Worm (Caenorhabditis elegans): ENCODE measurements around the gene gst-38.

gst-38 gene

DNA sequence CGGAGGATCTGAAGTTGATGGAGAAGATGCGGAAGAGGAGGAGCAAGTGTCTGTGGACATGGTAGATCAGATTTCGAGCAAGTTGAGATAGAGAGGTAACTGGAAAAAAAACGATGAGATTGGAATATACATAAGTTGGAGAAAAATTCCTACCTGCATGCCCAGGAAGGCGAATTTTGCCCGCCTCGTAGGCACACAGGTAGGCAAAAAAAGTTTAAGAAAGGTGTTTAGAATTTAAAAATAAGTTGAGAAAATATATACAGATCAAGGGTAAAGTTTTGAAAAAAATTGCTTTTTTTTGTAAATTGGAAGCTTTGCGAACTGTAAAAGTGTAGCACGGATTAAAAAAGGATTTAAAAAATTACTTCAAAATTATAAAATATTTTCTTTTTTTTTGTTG is 36.4 kb downstream of the gst-38 start, which contains the start of gene nhr-84:
Gene nhr-84 (minus strand): TSS at position 101 of the 400 bp plus-strand sequence.
- TF ChIP-seq snpc-4 (GFP tag; optimal IDR thresholded peaks at IDR 0.05) (no peak), snpc-4 (tag; optimal IDR thresholded peaks at IDR 0.05) (no peak), nfya-1 (tag; optimal IDR thresholded peaks at IDR 0.05; ENCODE audit: borderline replicate concordance, insufficient read depth) (no peak), bed-2 (GFP tag; IDR thresholded peaks at IDR 0.05) (no peak)

DNA sequence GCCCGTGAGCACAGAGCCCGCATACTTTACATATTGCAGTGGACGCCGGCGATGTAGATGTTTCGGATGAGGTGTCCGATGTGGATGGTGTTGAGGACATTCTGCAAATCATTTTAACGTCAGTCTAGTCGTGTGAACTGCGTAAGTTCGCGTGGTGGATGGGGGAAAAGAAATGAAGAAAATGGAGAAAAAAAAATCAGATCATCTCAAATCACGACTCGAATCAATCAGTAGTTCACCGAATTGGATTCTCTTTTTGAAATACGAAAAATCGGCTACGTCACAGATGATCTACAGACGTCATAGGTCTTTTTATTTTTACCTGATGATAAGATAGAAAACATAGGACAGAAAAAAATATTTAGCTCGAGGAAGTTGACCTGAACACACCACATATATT is 39.6 kb downstream of the gst-38 start, which contains the start of gene nhr-102:
Gene nhr-102 (minus strand): TSS at position 101 of the 400 bp plus-strand sequence.
- TF ChIP-seq xnd-1 (tag; optimal IDR thresholded peaks at IDR 0.05) (no peak), madf-6 (GFP tag; IDR thresholded peaks at IDR 0.05) (0 out of 2 replicates have a peak, but pooled peaks have one; percentile 28)

DNA sequence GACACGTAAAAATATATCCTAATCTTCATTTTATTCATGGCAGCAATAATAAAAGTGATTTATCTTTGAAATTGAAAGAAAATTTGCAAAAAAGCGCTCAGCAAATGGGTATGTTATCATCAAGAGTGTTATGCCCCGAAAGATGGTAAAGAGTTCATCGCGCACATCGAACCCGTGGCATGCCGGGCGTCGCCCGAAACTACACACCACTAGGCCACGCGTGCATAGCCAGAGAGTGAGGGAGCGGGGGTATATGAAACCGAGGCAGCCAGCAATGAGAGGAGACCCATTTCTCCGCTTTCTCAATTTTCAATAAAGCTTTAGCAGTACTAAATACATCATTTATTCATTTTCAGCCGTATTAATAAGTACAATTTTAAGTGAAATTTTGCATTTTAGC is 42.1 kb downstream of the gst-38 start:
- peak; percentile 98 for TF ChIP-seq F23B12.7 (tag; optimal IDR thresholded peaks at IDR 0.05; ENCODE audit: insufficient read depth)
- peak; percentile 77 for TF ChIP-seq K12H6.12 (tag; optimal IDR thresholded peaks at IDR 0.05)
- TF ChIP-seq F39B2.1 (GFP tag; IDR thresholded peaks at IDR 0.05), result no peak
- peak; percentile 95 for TF ChIP-seq chd-7 (tag; optimal IDR thresholded peaks at IDR 0.05)
- TF ChIP-seq cebp-2 (GFP tag; IDR thresholded peaks at IDR 0.05), result peak; percentile 96
- peak; percentile 88 for TF ChIP-seq atf-7 (tag; optimal IDR thresholded peaks at IDR 0.05)
- no peak for TF ChIP-seq pha-4 (tag; optimal IDR thresholded peaks at IDR 0.05)
- TF ChIP-seq nhr-90 (tag; optimal IDR thresholded peaks at IDR 0.05), result peak; percentile 98
- TF ChIP-seq D2030.7 (GFP tag; IDR thresholded peaks at IDR 0.05), result peak; percentile 87
- peak; percentile 81 for TF ChIP-seq Y53G8AR.9 (GFP tag; conservative IDR thresholded peaks at IDR 0.05)
- peak; percentile 91 for TF ChIP-seq pbrm-1 (GFP tag; IDR thresholded peaks at IDR 0.05)
- peak; percentile 82 for TF ChIP-seq B0035.1 (tag; optimal IDR thresholded peaks at IDR 0.05)
- TF ChIP-seq C06A6.2 (GFP tag; conservative IDR thresholded peaks at IDR 0.05), result peak; percentile 83
- TF ChIP-seq madf-10 (tag; optimal IDR thresholded peaks at IDR 0.05), result peak; percentile 87
- peak; percentile 93 for TF ChIP-seq repo-1 (tag; optimal IDR thresholded peaks at IDR 0.05)
- peak; percentile 91 for TF ChIP-seq sptf-2 (GFP tag; optimal IDR thresholded peaks at IDR 0.05)
- TF ChIP-seq him-1 (tag; optimal IDR thresholded peaks at IDR 0.05), result peak; percentile 96
- no peak for TF ChIP-seq nfya-1 (tag; optimal IDR thresholded peaks at IDR 0.05; ENCODE audit: borderline replicate concordance, insufficient read depth)
- TF ChIP-seq madf-3 (GFP tag; IDR thresholded peaks at IDR 0.05), result peak; percentile 88
- peak; percentile 83 for TF ChIP-seq snpc-1.1 (tag; optimal IDR thresholded peaks at IDR 0.05; ENCODE audit: insufficient read depth)
- TF ChIP-seq tbp1 (GFP tag; optimal IDR thresholded peaks at IDR 0.05), result peak; percentile 100
- peak; percentile 98 for TF ChIP-seq aptf-3 (GFP tag; IDR thresholded peaks at IDR 0.05)
- TF ChIP-seq ztf-3 (GFP tag; optimal IDR thresholded peaks at IDR 0.05), result peak; percentile 79
- TF ChIP-seq ceh-58 (GFP tag; IDR thresholded peaks at IDR 0.05), result 0 out of 2 replicates have a peak, but pooled peaks have one; percentile 85
- TF ChIP-seq B0019.2 (GFP tag; conservative IDR thresholded peaks at IDR 0.05), result 0 out of 2 replicates have a peak, but pooled peaks have one; percentile 36
- peak; percentile 91 for TF ChIP-seq Y56A3A.18 (GFP tag; IDR thresholded peaks at IDR 0.05)
- TF ChIP-seq mxl-1 (tag; optimal IDR thresholded peaks at IDR 0.05), result peak; percentile 97
- TF ChIP-seq F52B5.7 (tag; optimal IDR thresholded peaks at IDR 0.05), result peak; percentile 97
- TF ChIP-seq madf-8 (GFP tag; conservative IDR thresholded peaks at IDR 0.05), result peak; percentile 43
- peak; percentile 87 for TF ChIP-seq somi-1 (GFP tag; optimal IDR thresholded peaks at IDR 0.05)
- TF ChIP-seq rcor-1 (GFP tag; IDR thresholded peaks at IDR 0.05), result peak; percentile 87
- peak; percentile 99 for TF ChIP-seq B0261.1 (tag; optimal IDR thresholded peaks at IDR 0.05)
- peak; percentile 79 for TF ChIP-seq dpff-1 (tag; optimal IDR thresholded peaks at IDR 0.05)
- TF ChIP-seq F55B11.4 (tag; optimal IDR thresholded peaks at IDR 0.05; ENCODE audit: borderline replicate concordance, insufficient read depth), result no peak
- peak; percentile 94 for TF ChIP-seq snpc-1.3 (tag; optimal IDR thresholded peaks at IDR 0.05; ENCODE audit: insufficient read depth)
- TF ChIP-seq Y95B8A.8 (GFP tag; IDR thresholded peaks at IDR 0.05), result 0 out of 2 replicates have a peak, but pooled peaks have one; percentile 60
- peak; percentile 81 for TF ChIP-seq madf-6 (GFP tag; IDR thresholded peaks at IDR 0.05)
- peak; percentile 94 for TF ChIP-seq nfyb-1 (GFP tag; IDR thresholded peaks at IDR 0.05)
- TF ChIP-seq nhr-120 (GFP tag; IDR thresholded peaks at IDR 0.05), result peak; percentile 95
- peak; percentile 98 for TF ChIP-seq zim-3 (tag; optimal IDR thresholded peaks at IDR 0.05)
